Worm (Caenorhabditis elegans) whole organism, mixed stage, embryonic: ENCODE data around the gene lsm-3.

ENCODE experiments used
- M03D4.4 ChIP-seq: sonication (generic microtip); optimal IDR thresholded peaks from 2 replicates; lab custom pipeline; 2017; ENCODE audit warnings: mild to moderate bottlenecking, missing genetic modification characterization, missing compliant biosample characterization
- bed-3 ChIP-seq: fragments of 200-800 bp; sonication (Bioruptor generic); optimal IDR thresholded peaks from 3 replicates; lab custom pipeline; 2018; ENCODE audit warnings: mild to moderate bottlenecking, missing genetic modification characterization, moderate library complexity, missing compliant biosample characterization
- ceh-39 ChIP-seq: fragments of 150-350 bp; optimal IDR thresholded peaks from 2 replicates; lab custom pipeline; 2014; ENCODE audit warnings: missing biosample characterization, missing genetic modification characterization
- ceh-83 ChIP-seq: fragments of 200-800 bp; sonication (Bioruptor generic); optimal IDR thresholded peaks from 2 replicates; lab custom pipeline; 2018; ENCODE audit warnings: mild to moderate bottlenecking, missing genetic modification characterization, missing compliant biosample characterization
- ces-1 ChIP-seq: fragments of 150-350 bp; optimal IDR thresholded peaks from 2 replicates; lab custom pipeline; 2014; ENCODE audit warnings: missing biosample characterization, missing genetic modification reagents, missing genetic modification characterization
- cnd-1 ChIP-seq: fragments of 200-800 bp; sonication (Bioruptor generic); optimal IDR thresholded peaks from 2 replicates; lab custom pipeline; 2018; ENCODE audit warnings: mild to moderate bottlenecking, missing genetic modification characterization, missing compliant biosample characterization
- elt-1 ChIP-seq: sonication (generic microtip); optimal IDR thresholded peaks from 2 replicates; lab custom pipeline; 2017; ENCODE audit warnings: missing genetic modification characterization, mild to moderate bottlenecking, missing compliant biosample characterization, antibody characterized with exemption, moderate library complexity, borderline replicate concordance; ENCODE audit not compliant: insufficient read depth
- elt-3 ChIP-seq: fragments of 150-350 bp; optimal IDR thresholded peaks from 2 replicates; lab custom pipeline; 2014; ENCODE audit warnings: missing biosample characterization, missing genetic modification characterization
- flh-1 ChIP-seq: fragments of 200-800 bp; sonication (Bioruptor generic); optimal IDR thresholded peaks from 2 replicates; lab custom pipeline; 2018; ENCODE audit warnings: mild to moderate bottlenecking, missing genetic modification characterization, moderate library complexity, missing compliant biosample characterization
- ham-2 ChIP-seq: fragments of 200-800 bp; sonication (Bioruptor generic); optimal IDR thresholded peaks from 2 replicates; lab custom pipeline; 2018; ENCODE audit warnings: mild to moderate bottlenecking, missing genetic modification characterization, missing compliant biosample characterization
- lin-13 ChIP-seq: fragments of 150-350 bp; optimal IDR thresholded peaks from 2 replicates; lab custom pipeline; 2014; ENCODE audit warnings: missing biosample characterization, missing genetic modification characterization
- lin-32 ChIP-seq: fragments of 200-800 bp; sonication (Bioruptor generic); optimal IDR thresholded peaks from 2 replicates; lab custom pipeline; 2018; ENCODE audit warnings: mild to moderate bottlenecking, missing genetic modification characterization, missing compliant biosample characterization
- lsy-2 ChIP-seq: fragments of 150-350 bp; optimal IDR thresholded peaks from 2 replicates; lab custom pipeline; 2014; ENCODE audit warnings: missing biosample characterization, missing genetic modification characterization
- mab-5 ChIP-seq: fragments of 150-350 bp; optimal IDR thresholded peaks from 2 replicates; lab custom pipeline; 2014; ENCODE audit warnings: missing biosample characterization, missing genetic modification characterization
- mep-1 ChIP-seq: fragments of 150-350 bp; optimal IDR thresholded peaks from 2 replicates; lab custom pipeline; 2017; ENCODE audit warnings: missing biosample characterization, missing genetic modification reagents, missing genetic modification characterization, inconsistent platforms
- mls-2 ChIP-seq: sonication (generic microtip); optimal IDR thresholded peaks from 2 replicates; lab custom pipeline; 2016; ENCODE audit warnings: mild to moderate bottlenecking, missing genetic modification characterization, moderate library complexity, missing compliant biosample characterization
- nhr-12 ChIP-seq: fragments of 150-350 bp; optimal IDR thresholded peaks from 2 replicates; lab custom pipeline; 2014; ENCODE audit warnings: missing biosample characterization, missing genetic modification characterization
- nhr-2 ChIP-seq: fragments of 150-350 bp; optimal IDR thresholded peaks from 2 replicates; lab custom pipeline; 2014; ENCODE audit warnings: missing biosample characterization, missing genetic modification characterization
- nhr-237 ChIP-seq: fragments of 150-350 bp; optimal IDR thresholded peaks from 2 replicates; lab custom pipeline; 2014; ENCODE audit warnings: missing biosample characterization, missing genetic modification characterization
- nhr-28 ChIP-seq: fragments of 150-350 bp; optimal IDR thresholded peaks from 2 replicates; lab custom pipeline; 2014; ENCODE audit warnings: missing biosample characterization, missing genetic modification characterization
- nhr-76 ChIP-seq: sonication (generic microtip); optimal IDR thresholded peaks from 2 replicates; lab custom pipeline; 2017; ENCODE audit warnings: missing biosample characterization, missing genetic modification characterization
- pha-4 ChIP-seq: fragments of 150-350 bp; optimal IDR thresholded peaks from 2 replicates; lab custom pipeline; 2018; ENCODE audit warnings: missing biosample characterization, missing genetic modification reagents, missing genetic modification characterization
- sem-2 ChIP-seq: fragments of 200-800 bp; sonication (Bioruptor generic); optimal IDR thresholded peaks from 2 replicates; lab custom pipeline; 2018; ENCODE audit warnings: mild to moderate bottlenecking, missing genetic modification characterization, missing compliant biosample characterization
- snpc-4 ChIP-seq: fragments of 150-350 bp; optimal IDR thresholded peaks from 2 replicates; lab custom pipeline; 2014; ENCODE audit warnings: missing biosample characterization, missing genetic modification characterization
- sptf-1 ChIP-seq: sonication (generic microtip); optimal IDR thresholded peaks from 2 replicates; lab custom pipeline; 2017; ENCODE audit warnings: mild to moderate bottlenecking, missing genetic modification characterization, moderate library complexity, missing compliant biosample characterization
- tbx-8 ChIP-seq: fragments of 200-800 bp; sonication (Bioruptor generic); optimal IDR thresholded peaks from 2 replicates; lab custom pipeline; 2018; ENCODE audit warnings: mild to moderate bottlenecking, missing genetic modification characterization, moderate library complexity, missing compliant biosample characterization
- unc-120 ChIP-seq: sonication (generic microtip); optimal IDR thresholded peaks from 2 replicates; lab custom pipeline; 2017; ENCODE audit warnings: missing genetic modification characterization, missing compliant biosample characterization; ENCODE audit not compliant: poor library complexity, severe bottlenecking
- unc-39 ChIP-seq: fragments of 150-350 bp; optimal IDR thresholded peaks from 2 replicates; lab custom pipeline; 2014; ENCODE audit warnings: missing biosample characterization, missing genetic modification characterization
- unc-62 ChIP-seq: fragments of 150-350 bp; optimal IDR thresholded peaks from 2 replicates; lab custom pipeline; 2014; ENCODE audit warnings: missing biosample characterization, missing genetic modification reagents, missing genetic modification characterization
- ztf-11 ChIP-seq: fragments of 150-350 bp; optimal IDR thresholded peaks from 2 replicates; lab custom pipeline; 2014; ENCODE audit warnings: missing biosample characterization, missing genetic modification characterization

Gene lsm-3

DNA sequence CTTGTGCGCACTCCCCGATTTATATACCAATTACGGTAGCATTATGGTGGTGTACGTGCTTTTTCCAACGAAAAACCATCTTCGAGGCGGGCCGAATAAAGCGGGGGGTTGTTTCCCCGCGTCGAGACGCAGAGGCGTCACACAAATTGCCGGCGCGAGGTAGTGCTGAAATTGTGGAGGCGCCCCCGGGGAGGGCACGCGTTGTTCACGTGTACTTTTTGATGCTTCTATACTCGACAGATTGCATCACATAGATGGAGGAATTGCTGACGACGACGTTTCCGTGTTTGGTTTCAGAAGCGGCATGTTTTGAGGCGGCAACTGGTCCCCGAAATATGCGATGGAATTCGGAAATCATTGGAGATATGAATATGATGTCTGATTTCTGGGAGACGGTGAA is 8.3 kb downstream of the lsm-3 start:
- TF ChIP-seq ces-1 (GFP tag; lab: Kevin White, UChicago) (peak; percentile 57), nhr-76 (tag; lab: Kevin White, UChicago) (no peak), nhr-237 (tag; lab: Kevin White, UChicago) (peak; percentile 27), elt-1 (tag; lab: Kevin White, UChicago) (peak; percentile 60), sptf-1 (tag; lab: Kevin White, UChicago) (no peak), mep-1 (tag; lab: Kevin White, UChicago) (no peak), sem-2 (GFP tag; lab: Kevin White, UChicago) (no peak), ham-2 (peak; percentile 30), unc-62 (GFP tag; lab: Kevin White, UChicago) (peak; percentile 37), M03D4.4 (tag; lab: Kevin White, UChicago) (no peak), elt-3 (tag; lab: Kevin White, UChicago) (peak; percentile 35), unc-120 (tag; lab: Kevin White, UChicago) (peak; percentile 62), lsy-2 (tag; lab: Kevin White, UChicago) (no peak), mls-2 (tag; lab: Kevin White, UChicago) (no peak)

- no peak for TF ChIP-seq nhr-237 (tag; lab: Kevin White, UChicago)
- TF ChIP-seq flh-1 (GFP tag; lab: Kevin White, UChicago), result no peak
- TF ChIP-seq mab-5 (tag; lab: Kevin White, UChicago), result no peak
- TF ChIP-seq unc-120 (tag; lab: Kevin White, UChicago), result no peak
- TF ChIP-seq ceh-39, result no peak
- no peak for TF ChIP-seq nhr-2 (tag; lab: Kevin White, UChicago)
- no peak for TF ChIP-seq sem-2 (GFP tag; lab: Kevin White, UChicago)
- no peak for TF ChIP-seq ces-1 (GFP tag; lab: Kevin White, UChicago)
- no peak for TF ChIP-seq ham-2
- TF ChIP-seq pha-4 (tag; lab: Kevin White, UChicago), result no peak
- TF ChIP-seq snpc-4 (tag; lab: Kevin White, UChicago), result no peak
- TF ChIP-seq nhr-12 (tag; lab: Kevin White, UChicago), result no peak
- no peak for TF ChIP-seq ztf-11 (tag; lab: Kevin White, UChicago)
- TF ChIP-seq nhr-28, result no peak
- TF ChIP-seq lsy-2 (tag; lab: Kevin White, UChicago), result no peak
- no peak for TF ChIP-seq cnd-1 (tag; lab: Kevin White, UChicago)
- TF ChIP-seq nhr-76 (tag; lab: Kevin White, UChicago), result no peak
- no peak for TF ChIP-seq unc-39
Measured at ce11 chrIV:13396375-13396774, 9.4 kb downstream of the lsm-3 start.

DNA sequence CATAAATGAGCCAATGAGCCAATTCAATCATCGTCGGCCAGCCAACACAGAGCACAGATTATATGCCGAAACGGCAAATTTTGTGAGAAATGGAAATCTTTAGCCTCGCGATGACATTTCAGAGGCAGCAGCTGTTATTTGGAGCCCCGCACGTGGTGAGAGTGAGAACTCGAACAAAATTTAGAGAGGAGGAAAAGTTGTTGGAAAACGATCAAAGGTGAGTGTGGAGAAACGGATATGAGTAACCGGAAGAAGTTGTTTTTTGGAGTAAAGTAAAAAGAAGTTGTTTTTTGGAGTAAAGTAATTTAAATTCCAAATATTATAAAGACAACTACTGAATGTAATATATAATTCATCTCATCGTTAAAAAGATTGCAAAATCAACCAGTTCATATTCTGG is 11.7 kb downstream of the lsm-3 start, which contains the start of gene Y62E10A.13:
Gene Y62E10A.13 (minus strand): TSS at position 326 of the 400 bp plus-strand sequence.
- TF ChIP-seq lin-13 (tag; lab: Kevin White, UChicago) (no peak), bed-3 (GFP tag; lab: Kevin White, UChicago) (no peak), nhr-28 (no peak), cnd-1 (tag; lab: Kevin White, UChicago) (no peak), tbx-8 (GFP tag; lab: Kevin White, UChicago) (no peak), snpc-4 (tag; lab: Kevin White, UChicago) (no peak)

- TF ChIP-seq unc-120 (tag; lab: Kevin White, UChicago) (no peak), ham-2 (no peak), lin-32 (no peak), pha-4 (tag; lab: Kevin White, UChicago) (no peak), ceh-83 (no peak), nhr-76 (tag; lab: Kevin White, UChicago) (no peak)
- TF ChIP-seq, all 35 proteins: peak for 0
Measured at ce11 chrIV:13400456-13401364, 13.7 kb downstream of the lsm-3 start, which contains the start of the genes memi-2 and cyp-31A5. Gene memi-2 (minus strand): TSS chrIV:13400506. Gene cyp-31A5 (plus strand): TSS chrIV:13401289.
